Worm (Caenorhabditis elegans) whole organism, early embryonic: Measurements from ENCODE around the gene C50E3.11.

Experiments
- B0310.2 ChIP-seq: sonication (generic microtip); optimal IDR thresholded peaks from 2 replicates; lab custom pipeline; 2016; ENCODE audit warnings: mild to moderate bottlenecking, missing genetic modification characterization, missing compliant biosample characterization
- F13C5.2 ChIP-seq: sonication (generic microtip); optimal IDR thresholded peaks from 2 replicates; lab custom pipeline; 2017; ENCODE audit warnings: mild to moderate bottlenecking, missing genetic modification characterization, inconsistent platforms, missing compliant biosample characterization
- aly-1 ChIP-seq: sonication (generic microtip); optimal IDR thresholded peaks from 2 replicates; lab custom pipeline; 2016; ENCODE audit warnings: missing genetic modification characterization, missing compliant biosample characterization
- ama-1 ChIP-seq: fragments of 150-350 bp; optimal IDR thresholded peaks from 2 replicates; lab custom pipeline; 2014
- ceh-13 ChIP-seq: fragments of 200-800 bp; sonication (Bioruptor generic); optimal IDR thresholded peaks from 2 replicates; lab custom pipeline; 2018; ENCODE audit warnings: mild to moderate bottlenecking, missing genetic modification characterization, missing compliant biosample characterization
- ceh-36 ChIP-seq: sonication (generic microtip); optimal IDR thresholded peaks from 2 replicates; lab custom pipeline; 2016; ENCODE audit warnings: missing genetic modification characterization, inconsistent platforms, missing compliant biosample characterization
- ets-7 ChIP-seq: sonication (generic microtip); optimal IDR thresholded peaks from 2 replicates; lab custom pipeline; 2016; ENCODE audit warnings: missing genotype, missing genetic modification characterization, missing compliant biosample characterization
- flt-1 ChIP-seq: fragments of 200-800 bp; sonication (Bioruptor generic); IDR thresholded peaks from 2 replicates; pipeline ENCODE4 v1.3.6; 2022; ENCODE audit warnings: missing genetic modification characterization, missing compliant biosample characterization
- hmbx-1 ChIP-seq: sonication (generic microtip); optimal IDR thresholded peaks from 2 replicates; lab custom pipeline; 2016; ENCODE audit warnings: mild to moderate bottlenecking, missing genetic modification characterization, missing compliant biosample characterization
- hmg-4 ChIP-seq: fragments of 200-800 bp; sonication (Bioruptor generic); optimal IDR thresholded peaks from 2 replicates; lab custom pipeline; 2018; ENCODE audit warnings: mild to moderate bottlenecking, missing genetic modification characterization, missing compliant biosample characterization
- hnd-1 ChIP-seq: sonication (generic microtip); optimal IDR thresholded peaks from 2 replicates; lab custom pipeline; 2016; ENCODE audit warnings: missing genetic modification characterization, missing compliant biosample characterization
- pes-1 ChIP-seq: fragments of 200-800 bp; sonication (Bioruptor generic); IDR thresholded peaks from 2 replicates; pipeline ENCODE4 v1.3.6; 2022; ENCODE audit warnings: missing genetic modification reagents, missing genetic modification characterization, missing compliant biosample characterization
- scrt-1 ChIP-seq: fragments of 200-800 bp; sonication (Bioruptor generic); IDR thresholded peaks from 2 replicates; pipeline ENCODE4 v1.3.6; 2022; ENCODE audit warnings: missing genetic modification characterization, missing compliant biosample characterization
- sea-1 ChIP-seq: fragments of 200-800 bp; sonication (Bioruptor generic); conservative IDR thresholded peaks from 2 replicates; pipeline ENCODE4 v1.3.6; 2022; ENCODE audit warnings: missing genetic modification characterization, missing compliant biosample characterization
- tbx-11 ChIP-seq: fragments of 200-800 bp; sonication (Bioruptor generic); IDR thresholded peaks from 2 replicates; pipeline ENCODE4 v1.3.6; 2022; ENCODE audit warnings: missing genetic modification characterization, missing compliant biosample characterization
- tbx-37 ChIP-seq: fragments of 200-800 bp; sonication (Bioruptor generic); conservative IDR thresholded peaks from 2 replicates; pipeline ENCODE4 v1.3.6; 2022; ENCODE audit warnings: missing genetic modification reagents, missing genetic modification characterization, missing compliant biosample characterization
- tra-4 ChIP-seq: sonication (generic microtip); optimal IDR thresholded peaks from 2 replicates; lab custom pipeline; 2017; ENCODE audit warnings: missing genetic modification characterization, missing compliant biosample characterization

Gene C50E3.11

ce11 chrV:7587637-7588036 lies 15.6 kb downstream of the C50E3.11 start, which contains the start of the genes F19F10.11 and C50E3.5:
Gene F19F10.11, minus strand, starts transcription at chrV:7587704.
Gene C50E3.5, plus strand, starts transcription at chrV:7587996.
- TF ChIP-seq F13C5.2 (tag; lab: Kevin White, UChicago): peak; percentile 34
- TF ChIP-seq sea-1 (GFP tag; lab: Robert Waterston, UW): no peak

ce11 chrV:7580378-7580777 lies 22.9 kb downstream of the C50E3.11 start, which contains the start of gene ets-6:
Gene ets-6, minus strand, starts transcription at chrV:7580546.
- TF ChIP-seq B0310.2 (no peak), ama-1 (lab: Kevin White, UChicago) (no peak), ets-7 (tag; lab: Kevin White, UChicago) (no peak), tbx-11 (no peak), flt-1 (GFP tag; lab: Robert Waterston, UW) (no peak), hnd-1 (tag; lab: Kevin White, UChicago) (no peak), pes-1 (GFP tag; lab: Robert Waterston, UW) (no peak), scrt-1 (GFP tag; lab: Robert Waterston, UW) (no peak)

- TF ChIP-seq tra-4 (tag; lab: Kevin White, UChicago): no peak
- no peak for TF ChIP-seq pes-1 (GFP tag; lab: Robert Waterston, UW)
- TF ChIP-seq scrt-1 (GFP tag; lab: Robert Waterston, UW): no peak
- no peak for TF ChIP-seq tbx-11
- TF ChIP-seq sea-1 (GFP tag; lab: Robert Waterston, UW): no peak
- no peak for TF ChIP-seq ets-7 (tag; lab: Kevin White, UChicago)
- no peak for TF ChIP-seq hmg-4 (GFP tag; lab: Kevin White, UChicago)
- no peak for TF ChIP-seq ceh-36 (tag; lab: Kevin White, UChicago)
- TF ChIP-seq ama-1 (lab: Kevin White, UChicago): no peak
- no peak for TF ChIP-seq F13C5.2 (tag; lab: Kevin White, UChicago)
- TF ChIP-seq hnd-1 (tag; lab: Kevin White, UChicago): no peak
- TF ChIP-seq tbx-37 (GFP tag; lab: Robert Waterston, UW): no peak
- no peak for TF ChIP-seq ceh-13 (GFP tag; lab: Kevin White, UChicago)
- TF ChIP-seq aly-1: no peak
- no peak for TF ChIP-seq flt-1 (GFP tag; lab: Robert Waterston, UW)
- TF ChIP-seq hmbx-1: no peak
- no peak for TF ChIP-seq B0310.2
These were observed 27.7 kb downstream of the C50E3.11 start, which contains the start of the genes snu-66 and ints-9 for ce11 chrV:7575563-7575962. Gene snu-66, minus strand, starts transcription at chrV:7575670. Gene ints-9, plus strand, starts transcription at chrV:7575802.

- TF ChIP-seq pes-1 (GFP tag; lab: Robert Waterston, UW) (no peak), tbx-11 (no peak), hnd-1 (tag; lab: Kevin White, UChicago) (no peak), aly-1 (no peak), tbx-37 (GFP tag; lab: Robert Waterston, UW) (no peak), sea-1 (GFP tag; lab: Robert Waterston, UW) (no peak), scrt-1 (GFP tag; lab: Robert Waterston, UW) (no peak), flt-1 (GFP tag; lab: Robert Waterston, UW) (no peak), ceh-36 (tag; lab: Kevin White, UChicago) (no peak), ets-7 (tag; lab: Kevin White, UChicago) (no peak), ama-1 (lab: Kevin White, UChicago) (no peak), ceh-13 (GFP tag; lab: Kevin White, UChicago) (no peak)
These were observed 32.3 kb downstream of the C50E3.11 start, which contains the start of gene F19F10.14 for ce11 chrV:7570955-7571354. Gene F19F10.14, minus strand, starts transcription at chrV:7571055.

- TF ChIP-seq tra-4 (tag; lab: Kevin White, UChicago) (no peak), ama-1 (lab: Kevin White, UChicago) (no peak), F13C5.2 (tag; lab: Kevin White, UChicago) (no peak), tbx-11 (no peak), ceh-13 (GFP tag; lab: Kevin White, UChicago) (no peak), flt-1 (GFP tag; lab: Robert Waterston, UW) (no peak), hnd-1 (tag; lab: Kevin White, UChicago) (no peak), ceh-36 (tag; lab: Kevin White, UChicago) (no peak), pes-1 (GFP tag; lab: Robert Waterston, UW) (no peak), scrt-1 (GFP tag; lab: Robert Waterston, UW) (no peak), tbx-37 (GFP tag; lab: Robert Waterston, UW) (no peak), aly-1 (no peak)
These were observed 33.0 kb downstream of the C50E3.11 start, which contains the start of gene clec-212 for ce11 chrV:7570290-7570689. Gene clec-212, minus strand, starts transcription at chrV:7570390.

- TF ChIP-seq ama-1 (lab: Kevin White, UChicago): no peak
These were observed 40.3 kb downstream of the C50E3.11 start, which contains the start of gene F19F10.1 for ce11 chrV:7562947-7563346. Gene F19F10.1, plus strand, starts transcription at chrV:7563247.

ce11 chrV:7558693-7559092 lies 44.6 kb downstream of the C50E3.11 start, which contains the start of gene ets-7:
Gene ets-7, minus strand, starts transcription at chrV:7558793.
- TF ChIP-seq scrt-1 (GFP tag; lab: Robert Waterston, UW) (no peak), hnd-1 (tag; lab: Kevin White, UChicago) (no peak), flt-1 (GFP tag; lab: Robert Waterston, UW) (no peak), sea-1 (GFP tag; lab: Robert Waterston, UW) (no peak), tbx-37 (GFP tag; lab: Robert Waterston, UW) (no peak), ama-1 (lab: Kevin White, UChicago) (no peak), hmg-4 (GFP tag; lab: Kevin White, UChicago) (no peak), F13C5.2 (tag; lab: Kevin White, UChicago) (no peak), B0310.2 (no peak), aly-1 (no peak), hmbx-1 (no peak), ets-7 (tag; lab: Kevin White, UChicago) (no peak), tbx-11 (no peak), pes-1 (GFP tag; lab: Robert Waterston, UW) (no peak), ceh-36 (tag; lab: Kevin White, UChicago) (no peak), tra-4 (tag; lab: Kevin White, UChicago) (no peak), ceh-13 (GFP tag; lab: Kevin White, UChicago) (no peak)
